Fruit fly (Drosophila melanogaster) whole organism, embryonic: Measurements from ENCODE around the gene klu.

Source experiments
- CG2678 ChIP-seq: fragments of 200-800 bp; sonication (Bioruptor generic); optimal IDR thresholded peaks from 3 replicates; lab custom pipeline; 2019; ENCODE audit warnings: missing biosample characterization, mild to moderate bottlenecking, missing genetic modification characterization, moderate library complexity
- danr ChIP-seq: fragments of 200-800 bp; sonication (Bioruptor generic); IDR thresholded peaks from 2 replicates; pipeline ENCODE4 v1.3.6; 2022; ENCODE audit warnings: missing biosample characterization, missing genetic modification characterization
- lov ChIP-seq, 2 experiments: fragments of 200-800 bp in 1 of 2; fragments of >200 bp in 1 of 2; sonication (Bioruptor generic) in 1 of 2; IDR thresholded peaks in 1 of 2; optimal IDR thresholded peaks in 1 of 2; 2 replicates in 1 of 2; 3 replicates in 1 of 2; pipeline versions ENCODE4 v1.3.6 to Lab custom; 2017 to 2022; ENCODE audit warnings: missing biosample characterization in 1 of 2, missing genetic modification characterization in 1 of 2
- psq ChIP-seq: fragments of 200-800 bp; sonication (Bioruptor generic); optimal IDR thresholded peaks from 2 replicates; lab custom pipeline; 2017; ENCODE audit warnings: missing biosample characterization, missing genetic modification characterization
- tll ChIP-seq, 2 experiments: fragments of 200-800 bp in 1 of 2; fragments of >200 bp in 1 of 2; sonication (Bioruptor generic) in 1 of 2; optimal IDR thresholded peaks; 2 replicates each; lab custom pipeline; 2017 to 2019; ENCODE audit warnings: missing biosample characterization in 2 of 2, missing genetic modification characterization in 2 of 2, mild to moderate bottlenecking in 1 of 2, moderate library complexity in 1 of 2
- wek ChIP-seq: fragments of 200-800 bp; sonication (Bioruptor generic); optimal IDR thresholded peaks from 3 replicates; lab custom pipeline; 2018; ENCODE audit warnings: missing biosample characterization, mild to moderate bottlenecking, missing genetic modification characterization, moderate library complexity

- TF ChIP-seq danr (GFP tag; lab: Robert Waterston, UW) (no peak), CG2678 (tag; lab: Kevin White, UChicago) (no peak), lov (optimal IDR thresholded peaks at IDR 0.05; lab: Kevin White, UChicago) (no peak), lov (GFP tag; IDR thresholded peaks at IDR 0.05; lab: Robert Waterston, UW) (no peak), tll (GFP tag; optimal IDR thresholded peaks at IDR 0.05; lab: Kevin White, UChicago) (no peak), psq (no peak), wek (no peak)
Measured at dm6 chr3L:10952106-10952653, 56.8 kb downstream of the klu start.
